Worm (Caenorhabditis elegans) whole organism, L4 larva: Measurements from ENCODE around the gene F18F11.4.

Experiments used
- dmd-8 ChIP-seq: fragments of 200-800 bp; sonication (Bioruptor generic); IDR thresholded peaks from 2 replicates; pipeline ENCODE4 v1.3.6; 2022; ENCODE audit warnings: missing genetic modification characterization, missing compliant biosample characterization
- fos-1 ChIP-seq: fragments of 150-350 bp; optimal IDR thresholded peaks from 2 replicates; lab custom pipeline; 2014; ENCODE audit warnings: missing biosample characterization, missing genetic modification characterization
- hif-1 ChIP-seq, 2 experiments: sonication (generic microtip); optimal IDR thresholded peaks; 2 replicates each; lab custom pipeline; 2016 to 2017; ENCODE audit warnings: missing compliant biosample characterization in 2 of 2, missing genetic modification characterization in 2 of 2, missing genetic modification reagents in 2 of 2, missing genotype in 2 of 2, mild to moderate bottlenecking in 1 of 2
- hlh-30 ChIP-seq: sonication (generic microtip); optimal IDR thresholded peaks from 2 replicates; lab custom pipeline; 2017; ENCODE audit warnings: antibody characterized with exemption, mild to moderate bottlenecking, missing genetic modification characterization, missing compliant biosample characterization; ENCODE audit not compliant: insufficient read depth
- mdl-1 ChIP-seq, 2 experiments: fragments of 150-350 bp in 1 of 2; sonication (generic microtip) in 1 of 2; optimal IDR thresholded peaks; 2 replicates each; lab custom pipeline; 2014 to 2017; ENCODE audit warnings: missing biosample characterization in 2 of 2, missing genetic modification characterization in 2 of 2
- mxl-3 ChIP-seq: fragments of 200-800 bp; sonication (Bioruptor generic); optimal IDR thresholded peaks from 2 replicates; lab custom pipeline; 2018; ENCODE audit warnings: mild to moderate bottlenecking, missing genetic modification characterization, missing compliant biosample characterization
- nhr-25 ChIP-seq: sonication (generic microtip); optimal IDR thresholded peaks from 2 replicates; lab custom pipeline; 2017; ENCODE audit warnings: missing genetic modification characterization, mild to moderate bottlenecking, missing compliant biosample characterization, antibody characterized with exemption, moderate library complexity, borderline replicate concordance; ENCODE audit not compliant: insufficient read depth
- nhr-28 ChIP-seq: fragments of 150-350 bp; optimal IDR thresholded peaks from 2 replicates; lab custom pipeline; 2014; ENCODE audit warnings: missing biosample characterization, missing genetic modification characterization
- nhr-41 ChIP-seq: fragments of 200-800 bp; sonication (Bioruptor generic); IDR thresholded peaks from 2 replicates; pipeline ENCODE4 v1.3.6; 2022; ENCODE audit warnings: missing genetic modification reagents, missing genetic modification characterization, missing compliant biosample characterization
- nhr-76 ChIP-seq: fragments of 150-350 bp; optimal IDR thresholded peaks from 2 replicates; lab custom pipeline; 2014; ENCODE audit warnings: missing biosample characterization, missing genetic modification characterization
- sdz-12 ChIP-seq: fragments of 200-800 bp; sonication (Bioruptor generic); optimal IDR thresholded peaks from 2 replicates; lab custom pipeline; 2018; ENCODE audit warnings: mild to moderate bottlenecking, missing genetic modification characterization, missing compliant biosample characterization
- snpc-1.2 ChIP-seq: fragments of 200-800 bp; sonication (Bioruptor generic); IDR thresholded peaks from 2 replicates; pipeline ENCODE4 v1.3.6; 2022; ENCODE audit warnings: missing genetic modification reagents, missing genetic modification characterization, missing compliant biosample characterization
- unc-39 ChIP-seq: sonication (generic microtip); optimal IDR thresholded peaks from 2 replicates; lab custom pipeline; 2017; ENCODE audit warnings: missing biosample characterization, missing genetic modification characterization

DNA sequence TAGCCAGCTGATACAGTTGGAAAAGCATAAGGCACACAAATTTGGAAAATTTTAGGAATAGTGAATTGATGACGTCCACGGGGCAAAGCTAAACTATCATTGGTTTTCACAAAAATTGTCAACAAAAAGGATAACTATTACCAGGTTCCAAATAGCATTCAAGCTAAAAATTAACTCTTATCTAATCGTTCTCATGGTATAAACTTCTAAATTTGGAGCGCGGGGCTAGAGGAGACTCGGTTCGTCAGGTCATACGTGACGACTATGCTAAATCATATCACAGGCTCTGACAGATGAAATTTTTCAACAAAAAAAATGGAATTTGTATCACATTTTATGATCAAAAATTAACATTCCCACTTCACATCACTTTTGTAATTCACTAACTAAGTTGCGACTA lies 31.4 kb upstream of the F18F11.4 start:
- TF ChIP-seq nhr-76 (tag; lab: Kevin White, UChicago) (no peak), nhr-25 (tag; lab: Kevin White, UChicago) (no peak), unc-39 (no peak), snpc-1.2 (GFP tag; lab: Robert Waterston, UW) (no peak), hif-1 (tag; optimal IDR thresholded peaks at IDR 0.05; lab: Kevin White, UChicago) (no peak), mxl-3 (GFP tag; lab: Kevin White, UChicago) (no peak), mdl-1 (tag; optimal IDR thresholded peaks at IDR 0.05; lab: Kevin White, UChicago) (no peak), sdz-12 (GFP tag; lab: Kevin White, UChicago) (no peak), fos-1 (no peak), nhr-28 (tag; lab: Kevin White, UChicago) (no peak), dmd-8 (GFP tag; lab: Robert Waterston, UW) (no peak), nhr-41 (GFP tag; lab: Robert Waterston, UW) (no peak), hlh-30 (no peak)
